Fruit fly (Drosophila melanogaster) whole organism, pupa: ENCODE measurements around the gene CG13021.

ENCODE experiments used
- CG10348 ChIP-seq: fragments of 200-800 bp; sonication (Bioruptor generic); IDR thresholded peaks from 2 replicates; pipeline ENCODE4 v1.3.6; 2022; ENCODE audit warnings: missing biosample characterization, missing genetic modification characterization
- CG13204 ChIP-seq: fragments of 200-800 bp; sonication (Bioruptor generic); optimal IDR thresholded peaks from 2 replicates; lab custom pipeline; 2018; ENCODE audit warnings: missing biosample characterization, mild to moderate bottlenecking, missing genetic modification characterization, moderate library complexity
- CG9948 ChIP-seq: fragments of 200-800 bp; sonication (Bioruptor generic); optimal IDR thresholded peaks from 2 replicates; lab custom pipeline; 2018; ENCODE audit warnings: missing biosample characterization, mild to moderate bottlenecking, missing genetic modification characterization, moderate library complexity
- EcR ChIP-seq: fragments of 200-800 bp; sonication (Bioruptor generic); optimal IDR thresholded peaks from 3 replicates; lab custom pipeline; 2019; ENCODE audit warnings: missing biosample characterization, missing genetic modification characterization, mild to moderate bottlenecking, moderate library complexity, missing genetic modification reagents
- Pif1B ChIP-seq: fragments of 200-800 bp; sonication (Bioruptor generic); optimal IDR thresholded peaks from 3 replicates; lab custom pipeline; 2016; ENCODE audit warnings: missing biosample characterization, missing genetic modification characterization
- fd96Ca ChIP-seq: fragments of 200-800 bp; sonication (Bioruptor generic); IDR thresholded peaks from 3 replicates; pipeline ENCODE4 v1.3.6; 2022; ENCODE audit warnings: missing biosample characterization, missing genetic modification characterization

- TF ChIP-seq CG9948 = peak; percentile 40
- no peak for TF ChIP-seq EcR (GFP tag; lab: Kevin White, UChicago)
- TF ChIP-seq fd96Ca = peak; percentile 85
- peak; percentile 42; the same call in 1 of the 2 replicates for TF ChIP-seq CG10348 (GFP tag; lab: Robert Waterston, UW)
- TF ChIP-seq Pif1B (GFP tag; lab: Kevin White, UChicago) = peak; percentile 38
- no peak for TF ChIP-seq CG13204 (GFP tag; lab: Kevin White, UChicago)
Measured at dm6 chrX:3482119-3483014, 31.7 kb upstream of the CG13021 start, which contains the start of the genes CG10804 and CG10802.
